Fruit fly (Drosophila melanogaster) whole organism: ENCODE measurements around the gene CG31542.

Experiments
- CG8478 ChIP-seq: fragments of >200 bp; optimal IDR thresholded peaks from 2 replicates; lab custom pipeline; 2018; ENCODE audit warnings: inconsistent platforms
- pan ChIP-seq: fragments of >200 bp; optimal IDR thresholded peaks from 2 replicates; lab custom pipeline; 2017
- usp ChIP-seq: fragments of >200 bp; optimal IDR thresholded peaks from 2 replicates; lab custom pipeline; 2017; ENCODE audit warnings: missing biosample characterization, missing genetic modification characterization, mixed read lengths

DNA sequence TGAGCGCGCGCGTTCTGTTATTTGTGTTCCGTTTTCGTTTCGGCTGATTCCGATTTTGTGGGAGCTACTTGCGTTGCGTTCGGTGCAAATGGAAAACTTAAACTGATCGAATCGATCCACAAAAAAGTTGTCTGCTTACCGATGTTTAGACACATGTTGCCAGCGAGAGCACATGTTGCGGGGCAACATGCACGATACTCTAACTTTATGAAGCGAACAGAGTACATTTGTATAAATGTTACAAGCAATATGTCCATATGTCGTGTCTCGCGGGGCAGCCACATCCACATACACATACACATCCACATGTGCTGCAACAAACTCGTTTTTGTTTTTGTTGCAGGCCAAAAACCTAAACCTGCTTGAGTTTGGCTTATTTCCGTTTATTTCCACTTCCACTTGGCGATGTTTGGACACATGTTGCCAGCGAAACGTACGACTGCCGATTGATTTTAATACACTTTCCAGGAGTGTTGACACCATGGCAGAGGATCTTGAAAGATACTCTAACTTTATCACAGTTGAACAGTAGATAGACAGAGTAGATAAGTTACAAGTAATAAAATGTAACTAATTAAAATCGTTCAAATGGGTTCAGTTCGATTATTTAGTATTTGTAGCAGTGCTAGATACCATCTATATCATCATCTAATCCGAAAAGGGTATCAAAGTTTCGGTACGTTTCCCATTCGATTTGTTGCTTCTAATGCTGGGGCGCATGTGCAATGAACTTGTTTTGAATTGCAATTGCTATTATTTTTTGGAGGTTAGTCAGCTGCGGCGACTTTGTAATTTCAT lies 45.4 kb upstream of the CG31542 start:
- no peak for TF ChIP-seq pan (lab: Kevin White, UChicago)
- TF ChIP-seq CG8478 (lab: Kevin White, UChicago) = no peak
- TF ChIP-seq usp (GFP tag; lab: Kevin White, UChicago) = no peak
